Worm (Caenorhabditis elegans) whole organism, L4/young adult: Measurements from ENCODE around the gene lgc-24.

Source experiments
- W03F9.2 ChIP-seq: fragments of 150-350 bp; optimal IDR thresholded peaks from 2 replicates; lab custom pipeline; 2014; ENCODE audit warnings: missing biosample characterization, missing genetic modification characterization
- dao-5 ChIP-seq: sonication (generic microtip); optimal IDR thresholded peaks from 2 replicates; lab custom pipeline; 2016; ENCODE audit warnings: missing genotype, missing genetic modification characterization, moderate library complexity, missing compliant biosample characterization
- him-1 ChIP-seq: sonication (generic microtip); optimal IDR thresholded peaks from 2 replicates; lab custom pipeline; 2016; ENCODE audit warnings: missing genotype, missing genetic modification reagents, missing genetic modification characterization, missing compliant biosample characterization

The lgc-24 gene

DNA sequence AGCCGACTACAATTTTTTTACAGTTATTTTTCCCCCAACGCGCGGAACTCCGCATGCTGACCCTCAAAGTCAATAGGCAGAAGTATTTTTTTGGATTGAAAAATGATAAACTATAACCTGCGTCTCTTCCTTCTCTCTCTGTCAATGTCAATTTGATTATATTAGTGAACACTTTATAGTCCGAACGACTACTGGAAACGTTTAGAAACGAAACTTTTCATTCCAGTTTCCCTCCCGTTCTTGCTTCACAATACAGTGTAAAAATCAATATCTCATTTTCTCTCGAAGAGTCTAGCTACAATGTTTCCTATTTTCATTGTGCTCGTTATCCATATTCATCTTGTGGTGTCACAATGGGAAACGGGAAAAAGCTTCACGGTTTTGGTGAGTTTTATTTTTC is at the start of gene lgc-24:
lgc-24 (plus strand) TSS at position 301 of the 400 bp plus-strand sequence.
- TF ChIP-seq W03F9.2 (tag; lab: Kevin White, UChicago) (no peak), him-1 (tag; lab: Kevin White, UChicago) (no peak), dao-5 (tag; lab: Kevin White, UChicago) (no peak)

DNA sequence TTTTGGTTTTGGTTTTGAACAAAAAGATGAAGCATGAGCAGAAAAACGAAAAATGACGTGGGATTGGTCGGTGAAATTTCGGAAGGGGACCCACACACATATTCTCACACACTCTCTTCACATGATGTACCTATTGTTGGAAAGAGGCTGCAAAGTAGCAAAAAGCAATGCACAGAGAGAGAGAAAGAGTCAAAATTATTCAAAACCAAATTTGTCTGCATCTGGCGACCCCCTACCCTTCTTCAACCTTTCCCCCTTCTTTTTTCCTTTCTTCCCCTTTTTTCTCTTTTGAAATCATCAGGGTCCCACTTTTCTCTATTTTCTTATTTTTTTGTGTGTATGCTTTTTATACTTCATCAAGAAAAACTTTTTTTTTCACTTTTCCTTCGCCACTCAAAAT is 46.9 kb upstream of the lgc-24 start:
- TF ChIP-seq him-1 (tag; lab: Kevin White, UChicago), result no peak
- no peak for TF ChIP-seq W03F9.2 (tag; lab: Kevin White, UChicago)
- no peak for TF ChIP-seq dao-5 (tag; lab: Kevin White, UChicago)

DNA sequence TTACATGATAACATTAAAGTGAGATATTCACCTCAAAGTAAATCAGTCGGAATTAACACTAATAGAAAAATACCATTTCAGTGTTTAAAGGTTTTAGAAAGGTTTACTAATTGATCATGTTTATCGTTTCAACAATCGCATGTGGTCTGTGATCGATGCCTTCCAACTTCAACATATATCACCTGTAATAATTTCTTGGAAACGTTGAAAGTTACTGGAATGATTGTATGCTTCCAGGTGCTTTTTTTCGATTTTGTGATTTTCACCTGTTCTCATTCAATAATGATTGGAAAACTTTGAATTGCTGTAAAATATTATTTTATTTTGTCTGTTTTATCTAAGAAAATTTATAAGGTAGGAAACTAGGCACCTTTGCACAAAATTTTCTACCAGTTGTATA is 45.9 kb upstream of the lgc-24 start:
- TF ChIP-seq W03F9.2 (tag; lab: Kevin White, UChicago) (no peak), dao-5 (tag; lab: Kevin White, UChicago) (no peak), him-1 (tag; lab: Kevin White, UChicago) (no peak)

DNA sequence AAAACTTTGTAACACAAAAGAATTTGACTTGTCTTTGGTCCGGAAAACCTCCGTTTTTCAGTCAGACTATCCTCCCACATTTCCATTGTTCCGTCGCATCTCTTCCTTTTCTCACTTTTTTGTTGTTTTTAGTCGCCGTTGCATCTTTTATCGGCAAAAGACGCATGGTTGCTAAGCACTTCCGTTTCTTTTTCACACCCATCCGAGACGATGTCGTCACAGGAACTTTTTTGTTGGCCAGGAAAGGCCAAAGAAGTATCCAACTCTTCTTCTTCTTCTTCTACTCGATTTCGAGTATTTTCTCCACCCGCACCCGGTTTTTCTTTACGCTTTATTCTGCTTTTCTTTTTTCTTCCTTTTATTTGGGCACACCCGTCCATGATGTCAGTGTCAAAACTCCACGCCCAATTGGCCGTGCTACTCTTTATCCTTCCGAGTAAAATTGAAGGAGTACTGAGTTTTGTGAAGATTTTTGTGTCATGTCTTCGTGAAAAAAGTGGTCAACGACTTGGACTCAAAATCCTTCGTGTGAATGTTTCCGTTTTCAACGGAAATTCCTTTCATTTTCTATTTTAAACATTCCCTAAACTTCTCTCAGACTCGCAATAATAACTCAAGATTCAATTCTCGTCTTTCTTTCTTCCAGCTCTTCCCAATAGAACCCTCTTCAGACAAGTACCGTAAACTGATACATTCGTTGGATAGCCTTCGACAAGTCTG is 43.1 kb upstream of the lgc-24 start, which contains the start of gene B0198.2:
B0198.2 (plus strand) TSS at position 670 of the 720 bp plus-strand sequence.
- TF ChIP-seq him-1 (tag; lab: Kevin White, UChicago) (no peak), dao-5 (tag; lab: Kevin White, UChicago) (no peak), W03F9.2 (tag; lab: Kevin White, UChicago) (no peak)

DNA sequence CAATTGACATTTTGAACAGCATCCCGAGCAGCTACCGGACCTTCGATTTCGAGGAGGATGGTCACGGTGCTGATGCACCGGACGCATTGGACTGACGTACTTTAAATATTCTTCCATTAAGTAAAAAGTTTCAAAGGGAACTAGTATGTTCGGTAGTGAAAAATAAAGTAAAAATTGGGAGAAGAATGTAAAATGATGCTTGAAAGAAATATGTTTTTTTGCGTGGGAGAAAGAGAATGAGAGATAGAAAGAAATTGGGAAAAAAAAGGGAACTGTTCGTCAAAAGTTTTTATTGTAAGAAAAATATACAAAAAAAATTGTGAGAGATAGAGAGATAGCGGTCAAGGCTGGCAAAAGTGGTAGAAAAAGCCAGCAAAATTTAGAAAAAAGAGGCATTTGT is 34.4 kb upstream of the lgc-24 start, which contains the start of gene tsp-20:
tsp-20 (minus strand) TSS at position 101 of the 400 bp plus-strand sequence.
- TF ChIP-seq W03F9.2 (tag; lab: Kevin White, UChicago), result no peak
- no peak for TF ChIP-seq dao-5 (tag; lab: Kevin White, UChicago)
- no peak for TF ChIP-seq him-1 (tag; lab: Kevin White, UChicago)

DNA sequence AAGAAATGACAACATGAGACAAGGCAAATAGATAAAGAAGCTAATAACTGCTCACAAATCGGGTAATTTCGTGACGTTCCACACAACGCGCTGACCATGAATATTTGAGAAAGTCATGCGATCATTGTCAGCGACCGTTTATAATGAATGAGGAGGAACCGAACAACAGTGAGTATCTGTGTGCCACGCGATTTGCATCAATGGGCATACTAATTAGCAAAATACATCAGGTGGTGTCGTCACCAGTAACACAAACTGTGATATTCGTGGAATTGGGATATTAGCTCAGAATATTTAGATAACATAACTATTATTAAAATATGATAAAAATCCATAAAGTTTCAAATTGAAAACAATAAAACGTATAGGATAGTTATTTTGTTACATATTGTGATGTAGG is 33.7 kb upstream of the lgc-24 start:
- TF ChIP-seq dao-5 (tag; lab: Kevin White, UChicago), result no peak
- no peak for TF ChIP-seq W03F9.2 (tag; lab: Kevin White, UChicago)
- no peak for TF ChIP-seq him-1 (tag; lab: Kevin White, UChicago)

DNA sequence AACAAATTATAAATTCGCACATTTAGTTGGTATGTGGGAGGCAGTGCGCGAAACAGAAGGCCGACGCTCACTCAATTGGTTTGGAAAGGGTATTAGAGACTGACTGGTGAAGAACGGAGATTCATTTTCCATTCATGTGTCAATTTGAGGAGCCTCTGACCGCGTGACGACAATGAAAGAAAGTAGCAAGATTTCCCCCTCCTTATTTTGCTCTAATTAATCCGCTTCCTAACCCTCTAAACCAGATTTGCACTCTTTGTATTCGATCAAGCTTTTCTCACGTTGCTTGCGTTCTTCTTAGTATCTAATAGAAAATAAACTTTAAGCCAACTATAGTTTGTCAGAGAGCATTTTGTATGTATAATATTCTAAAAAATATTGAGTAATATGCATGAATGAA is 32.2 kb upstream of the lgc-24 start:
- TF ChIP-seq him-1 (tag; lab: Kevin White, UChicago) (no peak), W03F9.2 (tag; lab: Kevin White, UChicago) (no peak), dao-5 (tag; lab: Kevin White, UChicago) (no peak)

DNA sequence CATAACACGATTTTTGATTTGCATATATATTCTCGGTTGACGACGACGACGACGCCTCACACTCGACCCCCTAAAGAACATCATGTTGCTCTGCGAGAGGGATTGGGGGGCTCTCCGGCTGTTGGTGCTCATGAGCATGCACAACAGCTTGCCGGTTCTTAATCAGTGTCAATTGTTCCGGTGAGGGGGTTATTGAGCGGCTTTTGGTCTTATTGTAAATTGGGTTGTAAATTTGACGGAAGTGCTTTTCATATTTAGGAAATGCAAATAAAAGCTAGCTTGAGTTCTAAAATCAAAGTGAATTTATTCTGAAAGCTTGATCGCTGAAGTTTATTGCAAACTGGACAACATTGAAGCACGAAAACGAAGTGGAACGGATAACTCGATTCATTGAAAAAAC is 30.4 kb upstream of the lgc-24 start:
- TF ChIP-seq W03F9.2 (tag; lab: Kevin White, UChicago) (no peak), him-1 (tag; lab: Kevin White, UChicago) (no peak), dao-5 (tag; lab: Kevin White, UChicago) (no peak)

DNA sequence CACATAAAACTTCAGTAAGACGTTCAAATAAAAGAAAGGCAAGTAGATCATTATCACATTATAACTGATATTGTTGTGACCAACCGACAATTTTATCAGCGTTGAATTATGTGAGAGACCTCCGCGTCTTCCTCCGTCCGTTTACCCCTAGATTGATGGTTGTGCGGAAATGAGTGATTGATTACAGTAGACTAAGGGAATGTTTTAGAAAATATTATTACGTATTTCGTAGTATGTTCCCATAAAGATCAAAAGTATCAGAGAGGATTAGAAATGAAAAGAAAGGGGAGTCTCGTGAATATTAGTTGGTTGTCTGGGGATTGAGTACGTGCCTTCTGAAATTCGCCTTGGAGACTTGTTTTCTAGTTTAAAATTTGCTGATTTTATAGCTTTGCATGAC is 29.6 kb upstream of the lgc-24 start:
- TF ChIP-seq him-1 (tag; lab: Kevin White, UChicago) (no peak), dao-5 (tag; lab: Kevin White, UChicago) (no peak), W03F9.2 (tag; lab: Kevin White, UChicago) (no peak)

DNA sequence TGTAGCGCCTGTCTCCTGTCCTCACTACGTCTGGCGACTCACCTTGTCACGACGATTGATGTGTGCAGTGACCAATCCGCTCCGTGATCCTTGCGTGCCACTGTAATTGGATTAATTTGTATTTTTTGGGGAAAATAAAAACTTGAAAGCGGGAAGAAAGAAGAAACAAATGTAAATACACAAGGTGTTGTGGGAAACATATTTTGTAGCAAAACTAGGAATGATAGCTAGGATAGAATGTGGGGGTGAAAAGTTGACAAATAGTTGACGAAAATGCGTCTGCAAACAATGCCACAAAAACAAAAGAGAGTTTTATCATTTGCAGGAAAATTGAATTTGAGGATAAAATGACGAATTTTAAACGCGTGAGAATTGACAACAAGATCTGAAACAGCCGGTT is 11.4 kb upstream of the lgc-24 start, which contains the start of gene B0198.3:
B0198.3 (minus strand) TSS at position 101 of the 400 bp plus-strand sequence.
- TF ChIP-seq W03F9.2 (tag; lab: Kevin White, UChicago) (no peak), dao-5 (tag; lab: Kevin White, UChicago) (no peak), him-1 (tag; lab: Kevin White, UChicago) (no peak)

DNA sequence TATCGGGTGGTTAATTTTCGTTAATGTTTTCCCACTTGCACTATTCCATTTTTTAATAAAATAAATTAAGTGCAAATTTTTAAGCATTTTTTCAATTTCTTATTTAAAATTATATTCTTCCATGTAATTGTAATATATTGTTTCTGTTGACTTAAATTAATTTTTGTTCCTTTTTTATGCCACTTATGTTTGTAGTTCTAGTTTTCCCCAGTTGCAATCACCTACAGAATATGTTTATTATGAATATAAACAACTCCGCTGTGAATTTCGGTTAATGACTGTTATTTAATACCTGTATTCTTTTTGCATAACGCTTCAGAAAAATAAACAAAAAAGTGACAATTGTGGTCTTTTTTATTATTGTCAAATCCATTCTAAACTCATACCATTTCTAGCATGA is 3.4 kb upstream of the lgc-24 start, which contains the start of gene lgc-23:
lgc-23 (plus strand) TSS at position 301 of the 400 bp plus-strand sequence.
- no peak for TF ChIP-seq dao-5 (tag; lab: Kevin White, UChicago)
- no peak for TF ChIP-seq W03F9.2 (tag; lab: Kevin White, UChicago)
- no peak for TF ChIP-seq him-1 (tag; lab: Kevin White, UChicago)

DNA sequence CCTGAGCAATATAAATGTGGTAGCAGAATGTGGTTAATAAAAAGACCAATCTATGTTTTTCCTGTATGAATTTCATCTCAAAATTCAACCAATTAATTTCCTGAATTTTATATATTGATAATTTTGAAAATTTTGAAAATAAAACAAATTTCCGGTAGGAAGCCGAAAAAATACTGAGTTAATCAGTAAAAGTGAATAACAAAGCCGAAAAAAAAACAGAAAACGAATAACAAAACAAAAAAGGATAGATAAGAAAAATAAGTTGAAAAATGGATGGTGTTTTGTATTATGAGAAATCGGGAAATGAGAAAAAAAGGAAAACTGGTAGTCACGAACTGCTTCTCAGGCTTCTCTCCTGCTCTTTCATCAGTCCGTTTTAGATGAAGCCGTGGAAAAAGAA is 5.4 kb downstream of the lgc-24 start, which contains the start of gene tmem-145:
tmem-145 (minus strand) TSS at position 101 of the 400 bp plus-strand sequence.
- no peak for TF ChIP-seq W03F9.2 (tag; lab: Kevin White, UChicago)
- TF ChIP-seq dao-5 (tag; lab: Kevin White, UChicago), result no peak
- no peak for TF ChIP-seq him-1 (tag; lab: Kevin White, UChicago)

DNA sequence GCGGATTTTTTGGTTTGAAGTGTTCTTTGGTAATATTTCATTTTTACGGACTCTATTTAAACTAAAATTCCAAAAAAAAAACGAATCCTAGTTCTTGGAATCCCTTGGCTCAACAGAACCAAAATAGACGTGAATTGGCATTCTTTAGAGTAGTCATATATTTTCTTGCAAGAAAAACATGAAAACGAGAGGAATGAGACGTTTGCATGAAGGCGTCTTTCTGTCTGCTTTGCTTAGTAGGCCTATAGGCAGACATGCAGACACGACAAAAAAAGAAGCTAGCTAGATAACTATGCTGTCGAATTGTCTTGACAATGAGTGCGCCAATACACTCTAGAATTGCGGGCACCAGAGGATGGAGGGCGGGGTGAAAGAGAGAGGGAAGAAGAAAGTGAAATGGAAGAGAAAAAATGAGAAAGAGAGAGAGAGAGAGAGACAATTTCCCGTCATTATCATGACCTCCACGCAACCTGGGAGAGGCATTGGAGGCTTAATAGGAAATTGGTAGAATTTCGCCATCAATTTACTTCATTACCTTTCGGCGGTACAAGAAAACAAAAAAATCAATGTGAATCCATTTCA is 12.3 kb downstream of the lgc-24 start:
- TF ChIP-seq W03F9.2 (tag; lab: Kevin White, UChicago) (no peak), him-1 (tag; lab: Kevin White, UChicago) (no peak), dao-5 (tag; lab: Kevin White, UChicago) (no peak)
